Worm (Caenorhabditis elegans) whole organism, early embryonic: ENCODE measurements around the gene F25H8.2.

ENCODE experiments used
- B0310.2 ChIP-seq: sonication (generic microtip); optimal IDR thresholded peaks from 2 replicates; lab custom pipeline; 2016; ENCODE audit warnings: mild to moderate bottlenecking, missing genetic modification characterization, missing compliant biosample characterization
- F13C5.2 ChIP-seq: sonication (generic microtip); optimal IDR thresholded peaks from 2 replicates; lab custom pipeline; 2017; ENCODE audit warnings: mild to moderate bottlenecking, missing genetic modification characterization, inconsistent platforms, missing compliant biosample characterization
- aly-1 ChIP-seq: sonication (generic microtip); optimal IDR thresholded peaks from 2 replicates; lab custom pipeline; 2016; ENCODE audit warnings: missing genetic modification characterization, missing compliant biosample characterization
- ama-1 ChIP-seq: fragments of 150-350 bp; optimal IDR thresholded peaks from 2 replicates; lab custom pipeline; 2014
- ceh-13 ChIP-seq: fragments of 200-800 bp; sonication (Bioruptor generic); optimal IDR thresholded peaks from 2 replicates; lab custom pipeline; 2018; ENCODE audit warnings: mild to moderate bottlenecking, missing genetic modification characterization, missing compliant biosample characterization
- ceh-36 ChIP-seq: sonication (generic microtip); optimal IDR thresholded peaks from 2 replicates; lab custom pipeline; 2016; ENCODE audit warnings: missing genetic modification characterization, inconsistent platforms, missing compliant biosample characterization
- ets-7 ChIP-seq: sonication (generic microtip); optimal IDR thresholded peaks from 2 replicates; lab custom pipeline; 2016; ENCODE audit warnings: missing genotype, missing genetic modification characterization, missing compliant biosample characterization
- flt-1 ChIP-seq: fragments of 200-800 bp; sonication (Bioruptor generic); IDR thresholded peaks from 2 replicates; pipeline ENCODE4 v1.3.6; 2022; ENCODE audit warnings: missing genetic modification characterization, missing compliant biosample characterization
- hmbx-1 ChIP-seq: sonication (generic microtip); optimal IDR thresholded peaks from 2 replicates; lab custom pipeline; 2016; ENCODE audit warnings: mild to moderate bottlenecking, missing genetic modification characterization, missing compliant biosample characterization
- hmg-4 ChIP-seq: fragments of 200-800 bp; sonication (Bioruptor generic); optimal IDR thresholded peaks from 2 replicates; lab custom pipeline; 2018; ENCODE audit warnings: mild to moderate bottlenecking, missing genetic modification characterization, missing compliant biosample characterization
- hnd-1 ChIP-seq: sonication (generic microtip); optimal IDR thresholded peaks from 2 replicates; lab custom pipeline; 2016; ENCODE audit warnings: missing genetic modification characterization, missing compliant biosample characterization
- pes-1 ChIP-seq: fragments of 200-800 bp; sonication (Bioruptor generic); IDR thresholded peaks from 2 replicates; pipeline ENCODE4 v1.3.6; 2022; ENCODE audit warnings: missing genetic modification reagents, missing genetic modification characterization, missing compliant biosample characterization
- scrt-1 ChIP-seq: fragments of 200-800 bp; sonication (Bioruptor generic); IDR thresholded peaks from 2 replicates; pipeline ENCODE4 v1.3.6; 2022; ENCODE audit warnings: missing genetic modification characterization, missing compliant biosample characterization
- sea-1 ChIP-seq: fragments of 200-800 bp; sonication (Bioruptor generic); conservative IDR thresholded peaks from 2 replicates; pipeline ENCODE4 v1.3.6; 2022; ENCODE audit warnings: missing genetic modification characterization, missing compliant biosample characterization
- tbx-11 ChIP-seq: fragments of 200-800 bp; sonication (Bioruptor generic); IDR thresholded peaks from 2 replicates; pipeline ENCODE4 v1.3.6; 2022; ENCODE audit warnings: missing genetic modification characterization, missing compliant biosample characterization
- tbx-37 ChIP-seq: fragments of 200-800 bp; sonication (Bioruptor generic); conservative IDR thresholded peaks from 2 replicates; pipeline ENCODE4 v1.3.6; 2022; ENCODE audit warnings: missing genetic modification reagents, missing genetic modification characterization, missing compliant biosample characterization
- tra-4 ChIP-seq: sonication (generic microtip); optimal IDR thresholded peaks from 2 replicates; lab custom pipeline; 2017; ENCODE audit warnings: missing genetic modification characterization, missing compliant biosample characterization

F25H8.2 gene

ce11 chrIV:9899227-9899626 is 32.8 kb upstream of the F25H8.2 start:
- no peak for TF ChIP-seq ceh-36 (tag; lab: Kevin White, UChicago)
- no peak for TF ChIP-seq aly-1 (tag; lab: Kevin White, UChicago)
- TF ChIP-seq tbx-11 (GFP tag; lab: Robert Waterston, UW), result no peak
- TF ChIP-seq ceh-13 (GFP tag; lab: Kevin White, UChicago), result no peak
- no peak for TF ChIP-seq flt-1 (GFP tag; lab: Robert Waterston, UW)
- no peak for TF ChIP-seq tbx-37 (GFP tag; lab: Robert Waterston, UW)
- no peak for TF ChIP-seq ama-1
- no peak for TF ChIP-seq tra-4
- no peak for TF ChIP-seq hmbx-1 (tag; lab: Kevin White, UChicago)
- no peak for TF ChIP-seq ets-7
- no peak for TF ChIP-seq F13C5.2 (tag; lab: Kevin White, UChicago)
- no peak for TF ChIP-seq scrt-1 (GFP tag; lab: Robert Waterston, UW)
- TF ChIP-seq hnd-1, result no peak
- no peak for TF ChIP-seq sea-1 (GFP tag; lab: Robert Waterston, UW)
- TF ChIP-seq pes-1 (GFP tag; lab: Robert Waterston, UW), result no peak
- no peak for TF ChIP-seq B0310.2 (tag; lab: Kevin White, UChicago)
- no peak for TF ChIP-seq hmg-4 (GFP tag; lab: Kevin White, UChicago)

ce11 chrIV:9903608-9904007 is 28.4 kb upstream of the F25H8.2 start, which contains the start of gene best-13:
Gene best-13, plus strand, starts transcription at chrIV:9903908.
- no peak for TF ChIP-seq ets-7
- no peak for TF ChIP-seq ceh-36 (tag; lab: Kevin White, UChicago)
- TF ChIP-seq hmbx-1 (tag; lab: Kevin White, UChicago), result no peak
- no peak for TF ChIP-seq tra-4
- no peak for TF ChIP-seq flt-1 (GFP tag; lab: Robert Waterston, UW)
- TF ChIP-seq aly-1 (tag; lab: Kevin White, UChicago), result no peak
- no peak for TF ChIP-seq ama-1
- no peak for TF ChIP-seq sea-1 (GFP tag; lab: Robert Waterston, UW)
- no peak for TF ChIP-seq B0310.2 (tag; lab: Kevin White, UChicago)
- no peak for TF ChIP-seq F13C5.2 (tag; lab: Kevin White, UChicago)
- TF ChIP-seq tbx-11 (GFP tag; lab: Robert Waterston, UW), result no peak
- no peak for TF ChIP-seq hmg-4 (GFP tag; lab: Kevin White, UChicago)
- no peak for TF ChIP-seq scrt-1 (GFP tag; lab: Robert Waterston, UW)
- TF ChIP-seq tbx-37 (GFP tag; lab: Robert Waterston, UW), result no peak

- TF ChIP-seq B0310.2 (tag; lab: Kevin White, UChicago), result no peak
- TF ChIP-seq sea-1 (GFP tag; lab: Robert Waterston, UW), result no peak
- no peak for TF ChIP-seq flt-1 (GFP tag; lab: Robert Waterston, UW)
- TF ChIP-seq aly-1 (tag; lab: Kevin White, UChicago), result no peak
- TF ChIP-seq scrt-1 (GFP tag; lab: Robert Waterston, UW), result no peak
- no peak for TF ChIP-seq ceh-13 (GFP tag; lab: Kevin White, UChicago)
- no peak for TF ChIP-seq tra-4
- TF ChIP-seq hmbx-1 (tag; lab: Kevin White, UChicago), result no peak
- TF ChIP-seq tbx-37 (GFP tag; lab: Robert Waterston, UW), result no peak
- no peak for TF ChIP-seq ceh-36 (tag; lab: Kevin White, UChicago)
- no peak for TF ChIP-seq hmg-4 (GFP tag; lab: Kevin White, UChicago)
- no peak for TF ChIP-seq pes-1 (GFP tag; lab: Robert Waterston, UW)
- TF ChIP-seq ama-1, result no peak
- TF ChIP-seq F13C5.2 (tag; lab: Kevin White, UChicago), result no peak
Measured at ce11 chrIV:9913064-9913463, 19.0 kb upstream of the F25H8.2 start.

ce11 chrIV:9915128-9915527 is 16.9 kb upstream of the F25H8.2 start:
- TF ChIP-seq hmg-4 (GFP tag; lab: Kevin White, UChicago), result no peak
- TF ChIP-seq hmbx-1 (tag; lab: Kevin White, UChicago), result no peak
- no peak for TF ChIP-seq tbx-11 (GFP tag; lab: Robert Waterston, UW)
- TF ChIP-seq ama-1, result no peak
- TF ChIP-seq ets-7, result no peak
- no peak for TF ChIP-seq pes-1 (GFP tag; lab: Robert Waterston, UW)
- no peak for TF ChIP-seq ceh-13 (GFP tag; lab: Kevin White, UChicago)
- TF ChIP-seq F13C5.2 (tag; lab: Kevin White, UChicago), result no peak
- no peak for TF ChIP-seq sea-1 (GFP tag; lab: Robert Waterston, UW)
- no peak for TF ChIP-seq tra-4
- no peak for TF ChIP-seq hnd-1
- no peak for TF ChIP-seq B0310.2 (tag; lab: Kevin White, UChicago)
- TF ChIP-seq ceh-36 (tag; lab: Kevin White, UChicago), result no peak
- no peak for TF ChIP-seq scrt-1 (GFP tag; lab: Robert Waterston, UW)
- TF ChIP-seq flt-1 (GFP tag; lab: Robert Waterston, UW), result no peak
- no peak for TF ChIP-seq aly-1 (tag; lab: Kevin White, UChicago)
- no peak for TF ChIP-seq tbx-37 (GFP tag; lab: Robert Waterston, UW)

- no peak for TF ChIP-seq ceh-36 (tag; lab: Kevin White, UChicago)
- TF ChIP-seq tra-4, result no peak
Measured at ce11 chrIV:9916224-9916623, 15.8 kb upstream of the F25H8.2 start, which contains the start of gene bed-3. Gene bed-3, plus strand, starts transcription at chrIV:9916524.

ce11 chrIV:9918021-9918420 is 14.0 kb upstream of the F25H8.2 start:
- no peak for TF ChIP-seq B0310.2 (tag; lab: Kevin White, UChicago)

ce11 chrIV:9920426-9920825 is 11.6 kb upstream of the F25H8.2 start:
- TF ChIP-seq hmbx-1 (tag; lab: Kevin White, UChicago) (no peak), B0310.2 (tag; lab: Kevin White, UChicago) (no peak)

ce11 chrIV:9924419-9924818 is 7.6 kb upstream of the F25H8.2 start:
- TF ChIP-seq scrt-1 (GFP tag; lab: Robert Waterston, UW) (no peak), ceh-36 (tag; lab: Kevin White, UChicago) (no peak), tbx-11 (GFP tag; lab: Robert Waterston, UW) (no peak), tra-4 (no peak), B0310.2 (tag; lab: Kevin White, UChicago) (no peak), ceh-13 (GFP tag; lab: Kevin White, UChicago) (no peak), aly-1 (tag; lab: Kevin White, UChicago) (no peak), hmbx-1 (tag; lab: Kevin White, UChicago) (no peak), hmg-4 (GFP tag; lab: Kevin White, UChicago) (no peak), ama-1 (no peak), hnd-1 (no peak), flt-1 (GFP tag; lab: Robert Waterston, UW) (no peak), F13C5.2 (tag; lab: Kevin White, UChicago) (no peak), sea-1 (GFP tag; lab: Robert Waterston, UW) (no peak)
